Fruit fly (Drosophila melanogaster) whole organism, embryonic: ENCODE results near the gene CG7156.
A peak's percentile ranks its signal among the peaks of the same experiment; 100 is the strongest.

Source experiments
- Atf-2 ChIP-seq: fragments of 200-800 bp; sonication (Bioruptor generic); optimal IDR thresholded peaks from 2 replicates; lab custom pipeline; 2016; ENCODE audit warnings: missing biosample characterization, missing genetic modification characterization
- Blimp-1 ChIP-seq: fragments of 200-800 bp; sonication (Bioruptor generic); optimal IDR thresholded peaks from 3 replicates; lab custom pipeline; 2018; ENCODE audit warnings: missing biosample characterization, missing genetic modification characterization, mild to moderate bottlenecking, moderate library complexity, missing genetic modification reagents
- CG10979 ChIP-seq: fragments of 200-800 bp; sonication (Bioruptor generic); optimal IDR thresholded peaks from 2 replicates; lab custom pipeline; 2018; ENCODE audit warnings: missing biosample characterization, mild to moderate bottlenecking, missing genetic modification characterization, moderate library complexity
- CG11398 ChIP-seq: fragments of 200-800 bp; sonication (Bioruptor generic); optimal IDR thresholded peaks from 2 replicates; lab custom pipeline; 2016; ENCODE audit warnings: missing biosample characterization, missing genetic modification characterization
- CG12236 ChIP-seq: fragments of 200-800 bp; sonication (Bioruptor generic); optimal IDR thresholded peaks from 2 replicates; lab custom pipeline; 2016; ENCODE audit warnings: missing biosample characterization, missing genetic modification characterization
- CG12659 ChIP-seq: fragments of 200-800 bp; sonication (Bioruptor generic); optimal IDR thresholded peaks from 3 replicates; lab custom pipeline; 2017; ENCODE audit warnings: mild to moderate bottlenecking, missing biosample characterization, missing genetic modification reagents, missing genetic modification characterization
- CG13624 ChIP-seq: fragments of 200-800 bp; sonication (Bioruptor generic); optimal IDR thresholded peaks from 2 replicates; lab custom pipeline; 2016; ENCODE audit warnings: missing biosample characterization, missing genetic modification characterization
- CG14667 ChIP-seq: fragments of 200-800 bp; sonication (Bioruptor generic); IDR thresholded peaks from 2 replicates; pipeline ENCODE4 v1.3.6; 2022; ENCODE audit warnings: missing biosample characterization, missing genetic modification characterization
- CG15011 ChIP-seq: fragments of 200-800 bp; sonication (Bioruptor generic); optimal IDR thresholded peaks from 3 replicates; lab custom pipeline; 2018; ENCODE audit warnings: missing biosample characterization, mild to moderate bottlenecking, missing genetic modification characterization
- CG1603 ChIP-seq: fragments of 200-800 bp; sonication (Bioruptor generic); optimal IDR thresholded peaks from 2 replicates; lab custom pipeline; 2019; ENCODE audit warnings: missing biosample characterization, mild to moderate bottlenecking, missing genetic modification characterization, moderate library complexity
- CG1792 ChIP-seq: fragments of 200-800 bp; sonication (Bioruptor generic); optimal IDR thresholded peaks from 2 replicates; lab custom pipeline; 2016; ENCODE audit warnings: missing biosample characterization, missing genetic modification characterization
- CG1832 ChIP-seq: fragments of 200-800 bp; sonication (Bioruptor generic); optimal IDR thresholded peaks from 2 replicates; lab custom pipeline; 2017; ENCODE audit warnings: missing biosample characterization, mild to moderate bottlenecking, missing genetic modification characterization, inconsistent platforms
- CG3163 ChIP-seq: fragments of 200-800 bp; sonication (Bioruptor generic); optimal IDR thresholded peaks from 3 replicates; lab custom pipeline; 2016; ENCODE audit warnings: missing biosample characterization, missing genetic modification characterization
- CG3407 ChIP-seq: fragments of 200-800 bp; sonication (Bioruptor generic); optimal IDR thresholded peaks from 2 replicates; lab custom pipeline; 2018; ENCODE audit warnings: missing biosample characterization, mild to moderate bottlenecking, missing genetic modification characterization
- CG42726 ChIP-seq: fragments of 200-800 bp; sonication (Bioruptor generic); IDR thresholded peaks from 2 replicates; pipeline ENCODE4 v1.3.6; 2022; ENCODE audit warnings: missing biosample characterization, missing genetic modification characterization; ENCODE audit not compliant: partially characterized antibody
- CG7928 ChIP-seq: fragments of 200-800 bp; sonication (Bioruptor generic); optimal IDR thresholded peaks from 2 replicates; lab custom pipeline; 2017; ENCODE audit warnings: missing biosample characterization, mild to moderate bottlenecking, missing genetic modification characterization
- CG8290 ChIP-seq, 3 experiments: fragments of 200-800 bp; sonication (Bioruptor generic); optimal IDR thresholded peaks; 2 replicates each; lab custom pipeline; 2016 to 2019; ENCODE audit warnings: missing biosample characterization in 3 of 3, missing genetic modification characterization in 3 of 3, mild to moderate bottlenecking in 2 of 3, moderate library complexity in 1 of 3
- D ChIP-seq, 2 experiments: fragments of 200-800 bp in 1 of 2; fragments of >200 bp in 1 of 2; sonication (Bioruptor generic) in 1 of 2; optimal IDR thresholded peaks; 2 replicates in 1 of 2; 3 replicates in 1 of 2; lab custom pipeline; 2017; ENCODE audit warnings: mild to moderate bottlenecking in 1 of 2, missing biosample characterization in 1 of 2, missing genetic modification characterization in 1 of 2, missing genetic modification reagents in 1 of 2
- Deaf1 ChIP-seq: fragments of 200-800 bp; optimal IDR thresholded peaks from 3 replicates; lab custom pipeline; 2019; ENCODE audit warnings: missing biosample characterization, mild to moderate bottlenecking, missing genetic modification characterization, moderate library complexity
- Dek ChIP-seq: fragments of 200-800 bp; sonication (Bioruptor generic); optimal IDR thresholded peaks from 3 replicates; lab custom pipeline; 2019; ENCODE audit warnings: missing biosample characterization, mild to moderate bottlenecking, missing genetic modification characterization, moderate library complexity
- E2f2 ChIP-seq: fragments of 200-800 bp; sonication (Bioruptor generic); IDR thresholded peaks from 2 replicates; pipeline ENCODE4 v1.3.6; 2022; ENCODE audit warnings: missing biosample characterization, missing genetic modification characterization
- Elba2 ChIP-seq: fragments of 200-800 bp; sonication (Bioruptor generic); optimal IDR thresholded peaks from 3 replicates; lab custom pipeline; 2016; ENCODE audit warnings: missing biosample characterization, missing genetic modification characterization
- GATAe ChIP-seq: fragments of 200-800 bp; sonication (Bioruptor generic); conservative IDR thresholded peaks from 2 replicates; pipeline ENCODE4 v1.3.6; 2022; ENCODE audit warnings: missing biosample characterization, missing genetic modification characterization
- Kr ChIP-seq: fragments of 200-800 bp; sonication (Bioruptor generic); optimal IDR thresholded peaks from 2 replicates; lab custom pipeline; 2017; ENCODE audit warnings: missing biosample characterization, mild to moderate bottlenecking, missing genetic modification characterization
- NC2α ChIP-seq: fragments of 200-800 bp; sonication (Bioruptor generic); optimal IDR thresholded peaks from 2 replicates; lab custom pipeline; 2016; ENCODE audit warnings: missing biosample characterization, missing genetic modification characterization
- Optix ChIP-seq: fragments of 200-800 bp; sonication (Bioruptor generic); IDR thresholded peaks from 3 replicates; pipeline ENCODE4 v1.3.6; 2022; ENCODE audit warnings: missing biosample characterization, missing genetic modification characterization
- Pdp1 ChIP-seq, 2 experiments: fragments of 200-800 bp; sonication (Bioruptor generic); optimal IDR thresholded peaks; 3 replicates each; lab custom pipeline; 2016; ENCODE audit warnings: missing biosample characterization in 2 of 2, missing genetic modification characterization in 2 of 2, mild to moderate bottlenecking in 1 of 2, moderate library complexity in 1 of 2
- Poxn ChIP-seq: fragments of 200-800 bp; sonication (Bioruptor generic); IDR thresholded peaks from 2 replicates; pipeline ENCODE4 v1.3.6; 2022; ENCODE audit warnings: missing biosample characterization, missing genetic modification characterization
- Stat92E ChIP-seq, 3 experiments: fragments of >200 bp in 2 of 3; fragments of 200-800 bp in 1 of 3; sonication (Bioruptor generic) in 1 of 3; optimal IDR thresholded peaks; 2 replicates each; lab custom pipeline; 2017 to 2019; ENCODE audit warnings: missing biosample characterization in 3 of 3, missing genetic modification characterization in 3 of 3, mild to moderate bottlenecking in 1 of 3, moderate library complexity in 1 of 3
- abd-A ChIP-seq: fragments of 200-800 bp; sonication (Bioruptor generic); optimal IDR thresholded peaks from 3 replicates; lab custom pipeline; 2019; ENCODE audit warnings: missing biosample characterization, mild to moderate bottlenecking, missing genetic modification characterization, moderate library complexity
- ara ChIP-seq: fragments of 200-800 bp; sonication (Bioruptor generic); IDR thresholded peaks from 2 replicates; pipeline ENCODE4 v1.3.6; 2022; ENCODE audit warnings: missing biosample characterization, missing genetic modification characterization
- ase ChIP-seq: fragments of 200-800 bp; sonication (Bioruptor generic); IDR thresholded peaks from 3 replicates; pipeline ENCODE4 v1.3.6; 2022; ENCODE audit warnings: missing biosample characterization, missing genetic modification characterization
- ash1 ChIP-seq: fragments of 200-800 bp; sonication (Bioruptor generic); optimal IDR thresholded peaks from 2 replicates; lab custom pipeline; 2018; ENCODE audit warnings: missing biosample characterization, mild to moderate bottlenecking, missing genetic modification characterization
- bsh ChIP-seq, 2 experiments: fragments of 200-800 bp; sonication (Bioruptor generic); optimal IDR thresholded peaks; 2 replicates each; lab custom pipeline; 2017 to 2018; ENCODE audit warnings: mild to moderate bottlenecking in 2 of 2, missing biosample characterization in 2 of 2, missing genetic modification characterization in 2 of 2, moderate library complexity in 1 of 2
- cg ChIP-seq: fragments of 200-800 bp; sonication (Bioruptor generic); optimal IDR thresholded peaks from 3 replicates; lab custom pipeline; 2019; ENCODE audit warnings: missing biosample characterization, mild to moderate bottlenecking, missing genetic modification characterization, moderate library complexity
- chinmo ChIP-seq: fragments of 200-800 bp; sonication (Bioruptor generic); IDR thresholded peaks from 4 replicates; pipeline ENCODE4 v1.3.6; 2022; ENCODE audit warnings: missing biosample characterization, missing genetic modification characterization; ENCODE audit not compliant: partially characterized antibody
- chm ChIP-seq: fragments of 200-800 bp; sonication (Bioruptor generic); IDR thresholded peaks from 2 replicates; pipeline ENCODE4 v1.3.6; 2022; ENCODE audit warnings: missing biosample characterization, missing genetic modification characterization
- chn ChIP-seq: fragments of 200-800 bp; sonication (Bioruptor generic); optimal IDR thresholded peaks from 2 replicates; lab custom pipeline; 2016; ENCODE audit warnings: missing biosample characterization, missing genetic modification characterization
- dm ChIP-seq: fragments of 200-800 bp; sonication (Bioruptor generic); optimal IDR thresholded peaks from 3 replicates; lab custom pipeline; 2016; ENCODE audit warnings: missing biosample characterization, missing genetic modification characterization
- exex ChIP-seq: fragments of 200-800 bp; sonication (Bioruptor generic); optimal IDR thresholded peaks from 4 replicates; lab custom pipeline; 2018; ENCODE audit warnings: missing biosample characterization, mild to moderate bottlenecking, missing genetic modification characterization, moderate library complexity
- gcm2 ChIP-seq: fragments of 200-800 bp; sonication (Bioruptor generic); optimal IDR thresholded peaks from 2 replicates; lab custom pipeline; 2016; ENCODE audit warnings: missing biosample characterization, missing genetic modification characterization
- gt ChIP-seq: fragments of 200-800 bp; sonication (Bioruptor generic); IDR thresholded peaks from 2 replicates; pipeline ENCODE4 v1.3.6; 2022; ENCODE audit warnings: missing biosample characterization, missing genetic modification characterization
- lov ChIP-seq, 2 experiments: fragments of 200-800 bp in 1 of 2; fragments of >200 bp in 1 of 2; sonication (Bioruptor generic) in 1 of 2; IDR thresholded peaks in 1 of 2; optimal IDR thresholded peaks in 1 of 2; 2 replicates in 1 of 2; 3 replicates in 1 of 2; pipeline versions ENCODE4 v1.3.6 to Lab custom; 2017 to 2022; ENCODE audit warnings: missing biosample characterization in 1 of 2, missing genetic modification characterization in 1 of 2
- scrt ChIP-seq: fragments of 200-800 bp; sonication (Bioruptor generic); optimal IDR thresholded peaks from 2 replicates; lab custom pipeline; 2018; ENCODE audit warnings: missing biosample characterization, mild to moderate bottlenecking, missing genetic modification characterization, moderate library complexity
- sob ChIP-seq: fragments of 200-800 bp; sonication (Bioruptor generic); IDR thresholded peaks from 2 replicates; pipeline ENCODE4 v1.3.6; 2022; ENCODE audit warnings: missing biosample characterization, missing genetic modification characterization
- tin ChIP-seq: fragments of 200-800 bp; sonication (Bioruptor generic); optimal IDR thresholded peaks from 3 replicates; lab custom pipeline; 2016; ENCODE audit warnings: missing biosample characterization, missing genetic modification characterization
- trh ChIP-seq: fragments of 200-800 bp; sonication (Bioruptor generic); optimal IDR thresholded peaks from 2 replicates; lab custom pipeline; 2016; ENCODE audit warnings: missing biosample characterization, missing genetic modification characterization
- ttk ChIP-seq: fragments of 200-800 bp; sonication (Bioruptor generic); IDR thresholded peaks from 2 replicates; pipeline ENCODE4 v2.1.2; 2022; ENCODE audit warnings: missing biosample characterization, missing genetic modification characterization
- usp ChIP-seq: fragments of >200 bp; optimal IDR thresholded peaks from 2 replicates; lab custom pipeline; 2017; ENCODE audit warnings: missing biosample characterization, missing genetic modification characterization

The CG7156 gene

DNA sequence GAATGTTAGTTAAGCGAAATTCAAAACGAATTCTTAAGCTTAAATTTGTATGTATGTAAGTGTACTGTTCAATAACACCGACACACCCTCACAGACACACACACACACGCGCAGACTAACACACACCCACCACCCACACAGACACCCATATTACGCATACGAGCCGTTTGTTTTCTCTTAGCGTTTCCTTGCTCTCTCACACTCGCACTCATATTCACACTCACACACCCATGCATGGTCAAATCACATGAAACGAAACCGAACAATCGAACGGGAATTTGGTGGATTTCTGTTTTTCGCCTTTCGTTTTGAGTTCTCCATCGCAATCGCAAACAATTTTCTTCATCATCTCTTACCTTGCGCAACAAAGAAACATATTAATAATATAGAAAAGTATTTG, 7.3 kb upstream of the CG7156 start (continued):
- TF ChIP-seq Stat92E (GFP tag; optimal IDR thresholded peaks at IDR 0.05; lab: Kevin White, UChicago) (no peak), GATAe (no peak), ash1 (no peak), Elba2 (GFP tag; lab: Kevin White, UChicago) (no peak), sob (GFP tag; lab: Robert Waterston, UW) (0 out of 2 replicates have a peak, but pooled peaks have one; percentile 30), chn (GFP tag; lab: Kevin White, UChicago) (no peak), lov (optimal IDR thresholded peaks at IDR 0.05; lab: Kevin White, UChicago) (no peak), lov (GFP tag; IDR thresholded peaks at IDR 0.05; lab: Robert Waterston, UW) (no peak), CG12236 (GFP tag; lab: Kevin White, UChicago) (no peak), CG3163 (GFP tag; lab: Kevin White, UChicago) (peak; percentile 58), CG3407 (GFP tag; lab: Kevin White, UChicago) (no peak), CG11398 (GFP tag; lab: Kevin White, UChicago) (no peak), D (optimal IDR thresholded peaks at IDR 0.05; lab: Kevin White, UChicago) (no peak), D (GFP tag; optimal IDR thresholded peaks at IDR 0.05; lab: Kevin White, UChicago) (no peak)

DNA sequence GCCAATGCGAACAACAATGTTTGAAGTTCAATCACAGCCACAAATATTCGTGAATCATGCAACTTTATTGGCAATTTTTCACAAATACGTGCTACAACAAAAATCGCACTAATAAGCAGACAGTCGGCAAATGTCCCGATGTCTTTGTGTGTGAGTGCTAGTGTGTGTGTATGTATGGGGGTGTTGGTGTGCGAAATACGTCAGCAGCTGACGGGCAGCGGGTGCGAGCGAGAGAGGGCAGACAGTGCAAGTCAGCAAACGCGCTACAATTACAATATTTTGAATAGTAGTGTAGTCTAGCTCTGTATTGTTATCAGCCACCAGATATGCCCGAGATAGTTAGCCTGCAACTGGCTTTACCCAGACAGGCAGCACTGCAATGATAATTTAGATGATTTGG, 4.1 kb upstream of the CG7156 start:
- TF ChIP-seq CG12659 (GFP tag; lab: Kevin White, UChicago) (no peak), E2f2 (0 out of 2 replicates have a peak, but pooled peaks have one; percentile 15), chinmo (GFP tag; lab: Robert Waterston, UW) (0 out of 4 replicates have a peak, but pooled peaks have one; percentile 19), CG8290 (GFP tag; optimal IDR thresholded peaks at IDR 0.05; lab: Kevin White, UChicago) (no peak), CG8290 (tag; optimal IDR thresholded peaks at IDR 0.05; lab: Kevin White, UChicago) (no peak), CG10979 (tag; lab: Kevin White, UChicago) (no peak), NC2α (GFP tag; lab: Kevin White, UChicago) (no peak), Pdp1 (GFP tag; optimal IDR thresholded peaks at IDR 0.05; lab: Kevin White, UChicago) (no peak), Kr (GFP tag; lab: Kevin White, UChicago) (no peak), tin (GFP tag; lab: Kevin White, UChicago) (no peak), Optix (GFP tag; lab: Robert Waterston, UW) (no peak), exex (tag; lab: Kevin White, UChicago) (no peak), CG1832 (GFP tag; lab: Kevin White, UChicago) (peak; percentile 8), CG1792 (GFP tag; lab: Kevin White, UChicago) (no peak), Poxn (no peak), usp (GFP tag; lab: Kevin White, UChicago) (no peak), ttk (no peak), scrt (no peak), gcm2 (GFP tag; lab: Kevin White, UChicago) (no peak), bsh (GFP tag; optimal IDR thresholded peaks at IDR 0.05; lab: Kevin White, UChicago) (no peak), gt (GFP tag; lab: Robert Waterston, UW) (no peak), trh (GFP tag; lab: Kevin White, UChicago) (no peak), CG13624 (GFP tag; lab: Kevin White, UChicago) (no peak), abd-A (peak; percentile 5), Deaf1 (tag; lab: Kevin White, UChicago) (peak; percentile 8), CG15011 (GFP tag; lab: Kevin White, UChicago) (no peak), CG1603 (no peak), Blimp-1 (GFP tag; lab: Kevin White, UChicago) (no peak), cg (peak; percentile 59), chm (GFP tag; lab: Robert Waterston, UW) (no peak), ase (GFP tag; lab: Robert Waterston, UW) (no peak), CG42726 (GFP tag; lab: Robert Waterston, UW) (no peak), ara (GFP tag; lab: Robert Waterston, UW) (no peak), CG7928 (GFP tag; lab: Kevin White, UChicago) (no peak), dm (GFP tag; lab: Kevin White, UChicago) (no peak), Dek (no peak), Atf-2 (GFP tag; lab: Kevin White, UChicago) (no peak), CG14667 (no peak)
